Worm (Caenorhabditis elegans) whole organism, mixed stage, embryonic: ENCODE data around the gene hil-2.
"Not testable (repeated sequence)": the region's sequence is repeated elsewhere in the genome, so short reads cannot be mapped to it uniquely, and the experiment has no call there.

ENCODE experiments used
- ces-1 ChIP-seq: fragments of 150-350 bp; optimal IDR thresholded peaks from 2 replicates; lab custom pipeline; 2014; ENCODE audit warnings: missing biosample characterization, missing genetic modification reagents, missing genetic modification characterization
- drap-1 ChIP-seq: fragments of 200-800 bp; sonication (Bioruptor generic); optimal IDR thresholded peaks from 3 replicates; lab custom pipeline; 2018; ENCODE audit warnings: mild to moderate bottlenecking, missing genetic modification characterization, missing compliant biosample characterization
- elt-1 ChIP-seq: sonication (generic microtip); optimal IDR thresholded peaks from 2 replicates; lab custom pipeline; 2017; ENCODE audit warnings: missing genetic modification characterization, mild to moderate bottlenecking, missing compliant biosample characterization, antibody characterized with exemption, moderate library complexity, borderline replicate concordance; ENCODE audit not compliant: insufficient read depth
- flh-1 ChIP-seq: fragments of 200-800 bp; sonication (Bioruptor generic); optimal IDR thresholded peaks from 2 replicates; lab custom pipeline; 2018; ENCODE audit warnings: mild to moderate bottlenecking, missing genetic modification characterization, moderate library complexity, missing compliant biosample characterization
- ham-2 ChIP-seq: fragments of 200-800 bp; sonication (Bioruptor generic); optimal IDR thresholded peaks from 2 replicates; lab custom pipeline; 2018; ENCODE audit warnings: mild to moderate bottlenecking, missing genetic modification characterization, missing compliant biosample characterization
- nhr-12 ChIP-seq: fragments of 150-350 bp; optimal IDR thresholded peaks from 2 replicates; lab custom pipeline; 2014; ENCODE audit warnings: missing biosample characterization, missing genetic modification characterization
- nhr-237 ChIP-seq: fragments of 150-350 bp; optimal IDR thresholded peaks from 2 replicates; lab custom pipeline; 2014; ENCODE audit warnings: missing biosample characterization, missing genetic modification characterization
- nhr-76 ChIP-seq: sonication (generic microtip); optimal IDR thresholded peaks from 2 replicates; lab custom pipeline; 2017; ENCODE audit warnings: missing biosample characterization, missing genetic modification characterization
- pha-4 ChIP-seq: fragments of 150-350 bp; optimal IDR thresholded peaks from 2 replicates; lab custom pipeline; 2018; ENCODE audit warnings: missing biosample characterization, missing genetic modification reagents, missing genetic modification characterization
- sem-2 ChIP-seq: fragments of 200-800 bp; sonication (Bioruptor generic); optimal IDR thresholded peaks from 2 replicates; lab custom pipeline; 2018; ENCODE audit warnings: mild to moderate bottlenecking, missing genetic modification characterization, missing compliant biosample characterization
- snpc-4 ChIP-seq: fragments of 150-350 bp; optimal IDR thresholded peaks from 2 replicates; lab custom pipeline; 2014; ENCODE audit warnings: missing biosample characterization, missing genetic modification characterization
- ztf-11 ChIP-seq: fragments of 150-350 bp; optimal IDR thresholded peaks from 2 replicates; lab custom pipeline; 2014; ENCODE audit warnings: missing biosample characterization, missing genetic modification characterization

ce11 chrIV:6253000-6253399 is 41.0 kb upstream of the hil-2 start, which contains the start of gene T13A10.2:
- TF ChIP-seq ces-1 (GFP tag; lab: Kevin White, UChicago); nhr-12 (tag; lab: Kevin White, UChicago); elt-1 (tag; lab: Kevin White, UChicago); snpc-4 (tag; lab: Kevin White, UChicago); drap-1 (GFP tag; lab: Kevin White, UChicago); sem-2 (GFP tag; lab: Kevin White, UChicago); flh-1; ham-2 (GFP tag; lab: Kevin White, UChicago); ztf-11; nhr-237 (tag; lab: Kevin White, UChicago); pha-4 (tag; lab: Kevin White, UChicago); nhr-76 (tag; lab: Kevin White, UChicago): not testable (repeated sequence)
